Worm (Caenorhabditis elegans) whole organism, young adult: ENCODE results near the gene K06H7.7.
A peak's percentile ranks its signal among the peaks of the same experiment; 100 is the strongest.

Experiments used
- B0261.1 ChIP-seq: sonication (generic microtip); optimal IDR thresholded peaks from 2 replicates; lab custom pipeline; 2016; ENCODE audit warnings: mild to moderate bottlenecking, missing genetic modification characterization, moderate library complexity, missing compliant biosample characterization
- C17E4.6 ChIP-seq: fragments of 200-800 bp; sonication (Bioruptor generic); IDR thresholded peaks from 2 replicates; pipeline ENCODE4 v1.3.6; 2022; ENCODE audit warnings: missing genetic modification reagents, missing genetic modification characterization, missing compliant biosample characterization
- D2030.7 ChIP-seq: fragments of 200-800 bp; sonication (Bioruptor generic); IDR thresholded peaks from 2 replicates; pipeline ENCODE4 v1.3.6; 2022; ENCODE audit warnings: missing genetic modification reagents, missing genetic modification characterization, missing compliant biosample characterization
- F22D6.2 ChIP-seq: sonication (generic microtip); optimal IDR thresholded peaks from 2 replicates; lab custom pipeline; 2016; ENCODE audit warnings: mild to moderate bottlenecking, missing genetic modification characterization, missing compliant biosample characterization
- F23B12.7 ChIP-seq: sonication (generic microtip); optimal IDR thresholded peaks from 2 replicates; lab custom pipeline; 2017; ENCODE audit warnings: missing genetic modification characterization, mild to moderate bottlenecking, missing compliant biosample characterization, antibody characterized with exemption, moderate library complexity; ENCODE audit not compliant: insufficient read depth
- F33H1.4 ChIP-seq: fragments of 200-800 bp; sonication (Bioruptor generic); IDR thresholded peaks from 2 replicates; pipeline ENCODE4 v1.3.6; 2022; ENCODE audit warnings: missing genetic modification reagents, missing genetic modification characterization, missing compliant biosample characterization
- F37B4.10 ChIP-seq: fragments of 200-800 bp; sonication (Bioruptor generic); IDR thresholded peaks from 2 replicates; pipeline ENCODE4 v1.3.6; 2022; ENCODE audit warnings: missing genetic modification characterization, missing compliant biosample characterization
- F55B11.4 ChIP-seq: sonication (generic microtip); optimal IDR thresholded peaks from 2 replicates; lab custom pipeline; 2016; ENCODE audit warnings: missing compliant biosample characterization, missing genetic modification characterization, borderline replicate concordance; ENCODE audit not compliant: insufficient read depth
- F57A8.1 ChIP-seq: fragments of 200-800 bp; sonication (Bioruptor generic); optimal IDR thresholded peaks from 2 replicates; lab custom pipeline; 2018; ENCODE audit warnings: mild to moderate bottlenecking, missing genetic modification characterization, moderate library complexity, missing compliant biosample characterization
- K12H6.12 ChIP-seq: fragments of 200-800 bp; sonication (Bioruptor generic); optimal IDR thresholded peaks from 2 replicates; lab custom pipeline; 2018; ENCODE audit warnings: mild to moderate bottlenecking, missing genetic modification characterization, missing compliant biosample characterization
- Y67H2A.10 ChIP-seq: fragments of 200-800 bp; sonication (Bioruptor generic); conservative IDR thresholded peaks from 2 replicates; pipeline ENCODE4 v1.3.6; 2022; ENCODE audit warnings: missing genetic modification reagents, missing genetic modification characterization, missing compliant biosample characterization
- aptf-3 ChIP-seq: fragments of 200-800 bp; sonication (Bioruptor generic); IDR thresholded peaks from 2 replicates; pipeline ENCODE4 v1.3.6; 2022; ENCODE audit warnings: missing genetic modification characterization, missing compliant biosample characterization
- attf-5 ChIP-seq: fragments of 200-800 bp; sonication (Bioruptor generic); optimal IDR thresholded peaks from 2 replicates; lab custom pipeline; 2018; ENCODE audit warnings: mild to moderate bottlenecking, missing genetic modification characterization, missing compliant biosample characterization
- bed-2 ChIP-seq: fragments of 200-800 bp; sonication (Bioruptor generic); IDR thresholded peaks from 2 replicates; pipeline ENCODE4 v1.3.6; 2022; ENCODE audit warnings: missing genetic modification reagents, missing genetic modification characterization, missing compliant biosample characterization
- cebp-2 ChIP-seq: fragments of 200-800 bp; sonication (Bioruptor generic); IDR thresholded peaks from 2 replicates; pipeline ENCODE4 v1.3.6; 2022; ENCODE audit warnings: missing genetic modification characterization, missing compliant biosample characterization
- ceh-40 ChIP-seq: fragments of 200-800 bp; sonication (Bioruptor generic); IDR thresholded peaks from 2 replicates; pipeline ENCODE4 v1.3.6; 2022; ENCODE audit warnings: missing genetic modification characterization, missing compliant biosample characterization
- ceh-58 ChIP-seq: fragments of 200-800 bp; sonication (Bioruptor generic); IDR thresholded peaks from 2 replicates; pipeline ENCODE4 v1.3.6; 2022; ENCODE audit warnings: missing genetic modification characterization, missing compliant biosample characterization
- ceh-79 ChIP-seq: sonication (generic microtip); optimal IDR thresholded peaks from 2 replicates; lab custom pipeline; 2017; ENCODE audit warnings: mild to moderate bottlenecking, missing genetic modification characterization, missing compliant biosample characterization
- dpff-1 ChIP-seq: sonication (generic microtip); optimal IDR thresholded peaks from 2 replicates; lab custom pipeline; 2017; ENCODE audit warnings: mild to moderate bottlenecking, missing genetic modification characterization, missing compliant biosample characterization
- dpl-1 ChIP-seq: fragments of 150-350 bp; optimal IDR thresholded peaks from 2 replicates; lab custom pipeline; 2014; ENCODE audit warnings: missing biosample characterization, missing genetic modification reagents, missing genetic modification characterization
- efl-1 ChIP-seq: fragments of 150-350 bp; optimal IDR thresholded peaks from 2 replicates; lab custom pipeline; 2014; ENCODE audit warnings: missing biosample characterization, missing genetic modification reagents, missing genetic modification characterization
- egl-18 ChIP-seq: fragments of 200-800 bp; sonication (Bioruptor generic); IDR thresholded peaks from 2 replicates; pipeline ENCODE4 v1.3.6; 2022; ENCODE audit warnings: missing genetic modification reagents, missing genetic modification characterization, missing compliant biosample characterization
- ekl-4 ChIP-seq: fragments of 200-800 bp; sonication (Bioruptor generic); IDR thresholded peaks from 2 replicates; pipeline ENCODE4 v1.3.6; 2022; ENCODE audit warnings: missing genetic modification reagents, missing genetic modification characterization, missing compliant biosample characterization
- hmg-20 ChIP-seq: fragments of 200-800 bp; sonication (Bioruptor generic); IDR thresholded peaks from 2 replicates; pipeline ENCODE4 v1.3.6; 2022; ENCODE audit warnings: missing genetic modification reagents, missing genetic modification characterization, missing compliant biosample characterization
- let-607 ChIP-seq, 2 experiments: fragments of 200-800 bp in 1 of 2; sonication (Bioruptor generic) in 1 of 2; sonication (generic microtip) in 1 of 2; optimal IDR thresholded peaks; 2 replicates each; lab custom pipeline; 2016 to 2018; ENCODE audit warnings: mild to moderate bottlenecking in 2 of 2, missing compliant biosample characterization in 2 of 2, missing genetic modification characterization in 2 of 2, moderate library complexity in 2 of 2, missing genotype in 1 of 2
- lin-26 ChIP-seq: fragments of 200-800 bp; sonication (Bioruptor generic); IDR thresholded peaks from 2 replicates; pipeline ENCODE4 v1.3.6; 2022; ENCODE audit warnings: missing genetic modification reagents, missing genetic modification characterization, missing compliant biosample characterization
- lin-40 ChIP-seq: sonication (generic microtip); optimal IDR thresholded peaks from 2 replicates; lab custom pipeline; 2016; ENCODE audit warnings: missing genetic modification characterization, mild to moderate bottlenecking, missing compliant biosample characterization, missing genotype, missing genetic modification reagents
- lsl-1 ChIP-seq: fragments of 200-800 bp; sonication (Bioruptor generic); optimal IDR thresholded peaks from 2 replicates; lab custom pipeline; 2018; ENCODE audit warnings: mild to moderate bottlenecking, missing genetic modification characterization, moderate library complexity, missing compliant biosample characterization
- madf-3 ChIP-seq: fragments of 200-800 bp; sonication (Bioruptor generic); IDR thresholded peaks from 2 replicates; pipeline ENCODE4 v1.3.6; 2022; ENCODE audit warnings: missing genetic modification reagents, missing genetic modification characterization, missing compliant biosample characterization
- madf-6 ChIP-seq: fragments of 200-800 bp; sonication (Bioruptor generic); IDR thresholded peaks from 2 replicates; pipeline ENCODE4 v1.3.6; 2022; ENCODE audit warnings: missing genetic modification reagents, missing genetic modification characterization, missing compliant biosample characterization
- mel-28 ChIP-seq: sonication (generic microtip); optimal IDR thresholded peaks from 2 replicates; lab custom pipeline; 2016; ENCODE audit warnings: borderline replicate concordance, mild to moderate bottlenecking, missing genetic modification characterization, missing compliant biosample characterization
- mes-4 ChIP-seq: sonication (generic microtip); optimal IDR thresholded peaks from 2 replicates; lab custom pipeline; 2016; ENCODE audit warnings: missing genotype, missing genetic modification characterization, missing compliant biosample characterization
- nfya-2 ChIP-seq: fragments of 200-800 bp; sonication (Bioruptor generic); IDR thresholded peaks from 2 replicates; pipeline ENCODE4 v1.3.6; 2022; ENCODE audit warnings: missing genetic modification reagents, missing genetic modification characterization, missing compliant biosample characterization
- nhr-120 ChIP-seq: fragments of 200-800 bp; sonication (Bioruptor generic); IDR thresholded peaks from 2 replicates; pipeline ENCODE4 v1.3.6; 2022; ENCODE audit warnings: missing genetic modification characterization, missing compliant biosample characterization
- nhr-179 ChIP-seq: sonication (generic microtip); optimal IDR thresholded peaks from 2 replicates; lab custom pipeline; 2016; ENCODE audit warnings: mild to moderate bottlenecking, missing genetic modification characterization, missing compliant biosample characterization
- pha-4 ChIP-seq: fragments of 150-350 bp; sonication (generic microtip); optimal IDR thresholded peaks from 2 replicates; lab custom pipeline; 2014; ENCODE audit warnings: missing biosample characterization, missing genetic modification reagents, missing genetic modification characterization
- rpc-1 ChIP-seq, 2 experiments: fragments of 150-350 bp in 1 of 2; sonication (generic microtip) in 1 of 2; optimal IDR thresholded peaks; 2 replicates each; lab custom pipeline; 2014 to 2018; ENCODE audit warnings: missing biosample characterization in 1 of 2, missing genetic modification characterization in 1 of 2, missing genetic modification reagents in 1 of 2, missing genotype in 1 of 2
- sea-2 ChIP-seq: fragments of 200-800 bp; sonication (Bioruptor generic); IDR thresholded peaks from 2 replicates; pipeline ENCODE4 v1.3.6; 2022; ENCODE audit warnings: missing genetic modification characterization, missing compliant biosample characterization
- snpc-4 ChIP-seq, 5 experiments: fragments of 150-350 bp in 1 of 5; sonication (generic microtip) in 4 of 5; optimal IDR thresholded peaks; 2 replicates each; lab custom pipeline; 2014 to 2018; ENCODE audit warnings: missing genetic modification characterization in 5 of 5, missing biosample characterization in 3 of 5, antibody characterized with exemption in 2 of 5, mild to moderate bottlenecking in 2 of 5, missing compliant biosample characterization in 2 of 5, missing genotype in 2 of 5, moderate library complexity in 2 of 5, missing genetic modification reagents in 1 of 5
- somi-1 ChIP-seq: fragments of 200-800 bp; sonication (Bioruptor generic); optimal IDR thresholded peaks from 2 replicates; lab custom pipeline; 2018; ENCODE audit warnings: mild to moderate bottlenecking, missing genetic modification characterization, missing compliant biosample characterization
- tbp1 ChIP-seq: fragments of 200-800 bp; sonication (Bioruptor generic); optimal IDR thresholded peaks from 2 replicates; lab custom pipeline; 2018; ENCODE audit warnings: mild to moderate bottlenecking, missing genetic modification characterization, missing compliant biosample characterization
- xnd-1 ChIP-seq: sonication (generic microtip); optimal IDR thresholded peaks from 2 replicates; lab custom pipeline; 2016; ENCODE audit warnings: missing genotype, missing genetic modification reagents, missing genetic modification characterization, missing compliant biosample characterization
- zim-3 ChIP-seq: sonication (generic microtip); optimal IDR thresholded peaks from 2 replicates; lab custom pipeline; 2017; ENCODE audit warnings: mild to moderate bottlenecking, missing genetic modification characterization, moderate library complexity, missing compliant biosample characterization
- ztf-18 ChIP-seq: sonication (generic microtip); optimal IDR thresholded peaks from 2 replicates; lab custom pipeline; 2016; ENCODE audit warnings: missing genotype, mild to moderate bottlenecking, missing genetic modification characterization, missing compliant biosample characterization
- ztf-22 ChIP-seq: fragments of 200-800 bp; sonication (Bioruptor generic); optimal IDR thresholded peaks from 2 replicates; lab custom pipeline; 2018; ENCODE audit warnings: mild to moderate bottlenecking, missing genetic modification characterization, moderate library complexity, missing compliant biosample characterization

K06H7.7 gene

DNA sequence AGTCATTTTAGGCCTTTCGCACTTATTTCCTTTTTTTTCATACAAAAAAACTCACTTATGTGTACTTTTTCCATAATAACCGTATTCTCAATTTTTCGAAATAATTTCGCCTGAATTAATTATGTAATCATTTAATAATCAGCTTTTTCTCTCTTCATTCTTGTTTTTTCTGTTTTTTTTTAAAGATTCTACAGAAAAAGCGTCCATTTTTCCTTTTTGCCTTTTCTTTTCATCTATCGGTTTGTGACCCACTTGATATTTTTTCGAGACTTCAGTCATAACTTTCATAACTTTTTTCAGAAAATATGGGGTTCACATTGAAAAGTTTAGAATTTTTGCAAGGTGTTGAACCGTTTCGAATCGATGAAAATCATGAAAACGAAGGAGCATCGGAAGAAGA lies 3.0 kb upstream of the K06H7.7 start, which contains the start of gene vms-1:
Gene vms-1, plus strand, starts transcription at position 301 of the 400 bp plus-strand sequence.
- TF ChIP-seq ceh-79 (no peak), ekl-4 (GFP tag; lab: Robert Waterston, UW) (no peak), xnd-1 (no peak), bed-2 (GFP tag; lab: Robert Waterston, UW) (no peak), egl-18 (GFP tag; lab: Robert Waterston, UW) (no peak), D2030.7 (GFP tag; lab: Robert Waterston, UW) (no peak), aptf-3 (GFP tag; lab: Robert Waterston, UW) (no peak), cebp-2 (GFP tag; lab: Robert Waterston, UW) (no peak), F37B4.10 (GFP tag; lab: Robert Waterston, UW) (no peak), sea-2 (GFP tag; lab: Robert Waterston, UW) (no peak), F23B12.7 (tag; lab: Kevin White, UChicago) (no peak), attf-5 (GFP tag; lab: Kevin White, UChicago) (no peak), nhr-120 (GFP tag; lab: Robert Waterston, UW) (no peak), dpff-1 (no peak), lin-40 (tag; lab: Kevin White, UChicago) (no peak), C17E4.6 (GFP tag; lab: Robert Waterston, UW) (no peak), somi-1 (GFP tag; lab: Kevin White, UChicago) (no peak)

DNA sequence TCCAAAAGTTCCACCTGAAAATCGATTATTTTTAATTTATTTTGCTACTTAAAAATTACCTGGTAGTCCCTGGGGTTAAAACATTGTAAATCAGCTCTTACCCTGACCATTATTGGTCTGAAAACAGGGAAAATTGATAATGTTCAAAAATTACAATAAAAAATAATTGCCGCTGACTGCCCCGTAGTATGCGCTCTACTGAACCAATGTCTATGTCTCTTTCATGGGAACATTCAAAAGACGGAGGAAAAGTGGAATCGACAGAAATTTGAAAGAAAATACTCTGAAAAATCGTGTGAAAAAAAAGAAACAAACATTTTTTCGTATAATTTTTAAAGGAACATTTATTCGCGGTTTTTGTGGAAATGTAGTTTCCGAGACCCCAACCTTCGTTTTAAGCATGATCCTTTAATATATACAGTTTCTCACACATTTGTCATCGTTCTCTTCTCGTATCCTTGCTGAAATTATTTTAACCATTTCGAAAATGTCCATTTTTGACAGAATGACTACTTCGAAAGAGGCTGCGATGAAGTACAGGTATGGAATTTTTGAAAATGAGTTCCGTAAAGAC lies 5.0 kb downstream of the K06H7.7 start, which contains the start of the genes dcr-1 and apc-2:
Gene dcr-1, minus strand, starts transcription at position 117 of the 574 bp plus-strand sequence.
Gene apc-2, plus strand, starts transcription at position 465 of the 574 bp plus-strand sequence.
- TF ChIP-seq mel-28 (tag; lab: Kevin White, UChicago) (no peak), ztf-22 (GFP tag; lab: Kevin White, UChicago) (no peak), dpl-1 (GFP tag; lab: Kevin White, UChicago) (peak; percentile 36), D2030.7 (GFP tag; lab: Robert Waterston, UW) (peak; percentile 32; the same call in 1 of the 2 replicates), lin-26 (GFP tag; lab: Robert Waterston, UW) (no peak), F57A8.1 (GFP tag; lab: Kevin White, UChicago) (no peak), F23B12.7 (tag; lab: Kevin White, UChicago) (no peak), F22D6.2 (no peak), madf-6 (0 out of 2 replicates have a peak, but pooled peaks have one; percentile 35), nhr-179 (tag; lab: Kevin White, UChicago) (no peak), F55B11.4 (tag; lab: Kevin White, UChicago) (no peak), aptf-3 (GFP tag; lab: Robert Waterston, UW) (no peak), nfya-2 (no peak), efl-1 (peak; percentile 67), let-607 (tag; optimal IDR thresholded peaks at IDR 0.05; lab: Kevin White, UChicago) (no peak), pha-4 (no peak), madf-3 (GFP tag; lab: Robert Waterston, UW) (no peak), F33H1.4 (GFP tag; lab: Robert Waterston, UW) (peak; percentile 63), Y67H2A.10 (GFP tag; lab: Robert Waterston, UW) (no peak), ceh-40 (GFP tag; lab: Robert Waterston, UW) (no peak), lsl-1 (GFP tag; lab: Kevin White, UChicago) (peak; percentile 68), dpff-1 (no peak)

DNA sequence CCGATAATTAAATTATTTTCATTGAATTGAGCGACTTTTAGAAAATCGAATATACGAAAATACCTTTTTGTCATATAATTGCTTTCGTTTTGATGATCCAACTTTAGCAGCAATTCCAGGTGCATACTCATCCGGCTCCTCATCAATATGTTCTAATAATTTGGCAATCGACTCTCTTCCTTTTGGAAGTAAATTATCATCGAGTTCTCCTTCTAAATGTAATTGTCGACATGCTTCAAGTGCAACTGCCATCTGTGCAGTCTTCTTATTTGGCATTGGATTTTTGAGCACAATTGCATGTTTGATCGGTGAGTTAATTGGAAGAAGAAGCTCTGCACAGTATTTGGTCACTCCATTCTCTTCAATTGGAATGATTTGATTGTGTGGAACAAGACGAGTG lies 8.1 kb downstream of the K06H7.7 start:
- TF ChIP-seq K12H6.12: no peak
- no peak for TF ChIP-seq nfya-2
- no peak for TF ChIP-seq rpc-1 (optimal IDR thresholded peaks at IDR 0.05; lab: Kevin White, UChicago)
- TF ChIP-seq rpc-1 (tag; optimal IDR thresholded peaks at IDR 0.05; lab: Kevin White, UChicago): no peak
- TF ChIP-seq ceh-58 (GFP tag; lab: Robert Waterston, UW): no peak
- no peak for TF ChIP-seq zim-3 (tag; lab: Kevin White, UChicago)
- no peak for TF ChIP-seq tbp1 (GFP tag; lab: Kevin White, UChicago)
- no peak for TF ChIP-seq ztf-18 (tag; lab: Kevin White, UChicago)
- TF ChIP-seq hmg-20 (GFP tag; lab: Robert Waterston, UW): no peak
- TF ChIP-seq B0261.1 (tag; lab: Kevin White, UChicago): no peak
- no peak for TF ChIP-seq mes-4 (tag; lab: Kevin White, UChicago)
- TF ChIP-seq snpc-4 (GFP tag; optimal IDR thresholded peaks at IDR 0.05; lab: Kevin White, UChicago): no peak
- TF ChIP-seq snpc-4 (tag; optimal IDR thresholded peaks at IDR 0.05; lab: Kevin White, UChicago): no peak
